Fruit fly (Drosophila melanogaster): ENCODE results near the gene Abp1.

Gene Abp1

dm6 chr3L:13476566-13477452 is 9.3 kb downstream of the Abp1 start (continued):
- TF ChIP-seq TFAM (GFP tag; optimal IDR thresholded peaks at IDR 0.05): peak; percentile 54
- peak; percentile 87 for TF ChIP-seq CG12155 (GFP tag; optimal IDR thresholded peaks at IDR 0.05)
- TF ChIP-seq CG2712 (tag; optimal IDR thresholded peaks at IDR 0.05): peak; percentile 95
- TF ChIP-seq NfI (GFP tag; optimal IDR thresholded peaks at IDR 0.05): peak; percentile 91
- peak; percentile 80 for TF ChIP-seq Dll (GFP tag; IDR thresholded peaks at IDR 0.05; ENCODE audit: partially characterized antibody)
- TF ChIP-seq Antp (GFP tag; optimal IDR thresholded peaks at IDR 0.05): no peak
- TF ChIP-seq CG4617 (GFP tag; optimal IDR thresholded peaks at IDR 0.05; ENCODE audit: borderline replicate concordance): peak; percentile 60
- TF ChIP-seq Eip74EF (GFP tag; optimal IDR thresholded peaks at IDR 0.05): peak in 1 of 2 experiments; percentile 93
- no peak for TF ChIP-seq eyg (GFP tag; optimal IDR thresholded peaks at IDR 0.05)
- peak; percentile 77 for TF ChIP-seq salm (tag; optimal IDR thresholded peaks at IDR 0.05)
- TF ChIP-seq CG5953 (GFP tag; IDR thresholded peaks at IDR 0.05): no peak; the same call in 1 of the 2 replicates
- TF ChIP-seq CG12769 (tag; optimal IDR thresholded peaks at IDR 0.05): peak; percentile 39
- no peak for TF ChIP-seq prd (optimal IDR thresholded peaks at IDR 0.05)
- TF ChIP-seq prd (GFP tag; IDR thresholded peaks at IDR 0.05): peak; percentile 86
- TF ChIP-seq org-1 (GFP tag; optimal IDR thresholded peaks at IDR 0.05): peak; percentile 90
- TF ChIP-seq zen2 (GFP tag; IDR thresholded peaks at IDR 0.05; ENCODE audit: partially characterized antibody): peak; percentile 85
- peak; percentile 82 for TF ChIP-seq kni (GFP tag; optimal IDR thresholded peaks at IDR 0.05)
- TF ChIP-seq CG3281 (GFP tag; optimal IDR thresholded peaks at IDR 0.05): peak; percentile 92
- no peak for TF ChIP-seq pita (GFP tag; optimal IDR thresholded peaks at IDR 0.05)
- no peak for TF ChIP-seq chinmo (GFP tag; IDR thresholded peaks at IDR 0.05; ENCODE audit: partially characterized antibody)
- TF ChIP-seq H15 (GFP tag; IDR thresholded peaks at IDR 0.05): peak; percentile 78
- peak; percentile 55 for TF ChIP-seq Oaz (GFP tag; IDR thresholded peaks at IDR 0.05)
- peak; percentile 73 for TF ChIP-seq corto (GFP tag; optimal IDR thresholded peaks at IDR 0.05)
- peak; percentile 78 for TF ChIP-seq cato (GFP tag; optimal IDR thresholded peaks at IDR 0.05; ENCODE audit: borderline replicate concordance)
- TF ChIP-seq sob (GFP tag; IDR thresholded peaks at IDR 0.05): peak; percentile 88
- no peak for TF ChIP-seq CG7963 (GFP tag; IDR thresholded peaks at IDR 0.05; ENCODE audit: partially characterized antibody)
- TF ChIP-seq vfl (GFP tag; optimal IDR thresholded peaks at IDR 0.05): peak; percentile 51
- peak; percentile 79 for TF ChIP-seq H2.0 (GFP tag; IDR thresholded peaks at IDR 0.05)
- TF ChIP-seq cg (GFP tag; optimal IDR thresholded peaks at IDR 0.05): no peak
- peak; percentile 49 for TF ChIP-seq lbe (GFP tag; optimal IDR thresholded peaks at IDR 0.05)
- no peak for TF ChIP-seq CG7745 (tag; optimal IDR thresholded peaks at IDR 0.05)
- TF ChIP-seq CG11085 (GFP tag; IDR thresholded peaks at IDR 0.05): peak; percentile 70
- peak; percentile 86 for TF ChIP-seq CG32772 (GFP tag; IDR thresholded peaks at IDR 0.05)
- 0 out of 2 replicates have a peak, but pooled peaks have one; percentile 43 for TF ChIP-seq gt (GFP tag; IDR thresholded peaks at IDR 0.05)
- peak; percentile 89 for TF ChIP-seq CG2120 (GFP tag; optimal IDR thresholded peaks at IDR 0.05)
- peak; percentile 70; the same call in 2 of the 3 replicates for TF ChIP-seq CG11456 (GFP tag; IDR thresholded peaks at IDR 0.05)
- no peak for TF ChIP-seq br (optimal IDR thresholded peaks at IDR 0.05)
- TF ChIP-seq CG30403 (GFP tag; optimal IDR thresholded peaks at IDR 0.05): peak; percentile 95
- no peak for TF ChIP-seq CG13894 (tag; optimal IDR thresholded peaks at IDR 0.05)
- TF ChIP-seq CG3995 (GFP tag; optimal IDR thresholded peaks at IDR 0.05): peak; percentile 48
- TF ChIP-seq zen (tag; optimal IDR thresholded peaks at IDR 0.05): peak; percentile 61
- peak; percentile 88 for TF ChIP-seq Six4 (GFP tag; optimal IDR thresholded peaks at IDR 0.05)
- TF ChIP-seq D19B (GFP tag; optimal IDR thresholded peaks at IDR 0.05): peak; percentile 79
- TF ChIP-seq fru (optimal IDR thresholded peaks at IDR 0.05): no peak
- peak; percentile 88 for TF ChIP-seq CG4328 (GFP tag; optimal IDR thresholded peaks at IDR 0.05)
- TF ChIP-seq aop (GFP tag; IDR thresholded peaks at IDR 0.05): no peak
- TF ChIP-seq CG7556 (GFP tag; optimal IDR thresholded peaks at IDR 0.05): peak; percentile 94
- peak; percentile 92 for TF ChIP-seq Ptx1 (GFP tag; IDR thresholded peaks at IDR 0.05)
- TF ChIP-seq CG18262 (tag; optimal IDR thresholded peaks at IDR 0.05): peak; percentile 94

Measured in whole organism, embryonic.